Worm (Caenorhabditis elegans) whole organism, L2 larva: ENCODE data around the gene tag-115.

Source experiments
- ceh-16 ChIP-seq: fragments of 150-350 bp; optimal IDR thresholded peaks from 2 replicates; lab custom pipeline; 2014; ENCODE audit warnings: missing biosample characterization, missing genetic modification characterization
- ceh-82 ChIP-seq: fragments of 150-350 bp; optimal IDR thresholded peaks from 2 replicates; lab custom pipeline; 2014; ENCODE audit warnings: missing biosample characterization, missing genetic modification characterization
- gmeb-1 ChIP-seq: fragments of 150-350 bp; optimal IDR thresholded peaks from 2 replicates; lab custom pipeline; 2014; ENCODE audit warnings: missing biosample characterization, missing genetic modification characterization
- nhr-21 ChIP-seq: fragments of 150-350 bp; optimal IDR thresholded peaks from 2 replicates; lab custom pipeline; 2014; ENCODE audit warnings: missing biosample characterization, missing genetic modification characterization
- snpc-4 ChIP-seq: fragments of 150-350 bp; optimal IDR thresholded peaks from 2 replicates; lab custom pipeline; 2014; ENCODE audit warnings: missing biosample characterization, missing genetic modification characterization
- unc-55 ChIP-seq: fragments of 150-350 bp; sonication (generic microtip); optimal IDR thresholded peaks from 3 replicates; lab custom pipeline; 2014; ENCODE audit warnings: missing biosample characterization, missing genetic modification reagents, missing genetic modification characterization

DNA sequence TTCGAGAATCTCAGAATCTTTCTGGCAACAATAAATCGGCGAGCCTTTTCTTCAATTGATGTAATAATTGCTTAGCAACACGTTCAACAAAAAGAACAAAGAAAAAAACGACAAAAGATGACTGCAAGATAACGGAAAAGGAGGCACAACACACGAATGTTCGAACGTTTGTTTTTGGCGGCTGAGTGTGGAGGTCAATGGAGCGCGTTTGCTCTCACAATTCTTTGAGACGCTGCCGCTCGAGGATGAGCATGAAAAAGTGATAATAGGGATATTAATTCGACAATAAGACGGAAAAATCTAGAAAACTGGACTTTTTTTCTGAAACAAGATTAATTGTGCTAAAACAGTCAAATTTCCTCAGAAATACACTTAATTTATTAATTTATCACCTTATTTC is 33.3 kb downstream of the tag-115 start:
- TF ChIP-seq ceh-16 (tag; lab: Kevin White, UChicago) (no peak), nhr-21 (no peak), gmeb-1 (tag; lab: Kevin White, UChicago) (peak; percentile 65), unc-55 (GFP tag; lab: Kevin White, UChicago) (peak; percentile 50), ceh-82 (no peak), snpc-4 (tag; lab: Kevin White, UChicago) (no peak)
